Fruit fly (Drosophila melanogaster) whole organism, embryonic: ENCODE data around the gene zld.

Experiments
- CG10321 ChIP-seq: fragments of 200-800 bp; sonication (Bioruptor generic); IDR thresholded peaks from 2 replicates; pipeline ENCODE4 v1.3.6; 2022; ENCODE audit warnings: missing biosample characterization, missing genetic modification characterization
- CG13123 ChIP-seq: fragments of 200-800 bp; sonication (Bioruptor generic); optimal IDR thresholded peaks from 2 replicates; lab custom pipeline; 2016; ENCODE audit warnings: missing biosample characterization, missing genetic modification characterization
- CG13287 ChIP-seq: fragments of 200-800 bp; sonication (Bioruptor generic); IDR thresholded peaks from 2 replicates; pipeline ENCODE4 v1.3.6; 2022; ENCODE audit warnings: missing biosample characterization, missing genetic modification characterization; ENCODE audit not compliant: partially characterized antibody
- CG14965 ChIP-seq: fragments of 200-800 bp; sonication (Bioruptor generic); optimal IDR thresholded peaks from 2 replicates; lab custom pipeline; 2016; ENCODE audit warnings: missing biosample characterization, missing genetic modification characterization, borderline replicate concordance
- CG16779 ChIP-seq: fragments of 200-800 bp; sonication (Bioruptor generic); IDR thresholded peaks from 2 replicates; pipeline ENCODE4 v1.3.6; 2022; ENCODE audit warnings: missing biosample characterization, missing genetic modification characterization
- CG16863 ChIP-seq: fragments of 200-800 bp; sonication (Bioruptor generic); optimal IDR thresholded peaks from 3 replicates; lab custom pipeline; 2016; ENCODE audit warnings: missing biosample characterization, missing genetic modification characterization
- CG17385 ChIP-seq: fragments of 200-800 bp; sonication (Bioruptor generic); optimal IDR thresholded peaks from 3 replicates; lab custom pipeline; 2018; ENCODE audit warnings: missing biosample characterization, mild to moderate bottlenecking, missing genetic modification characterization
- CG17612 ChIP-seq: fragments of 200-800 bp; sonication (Bioruptor generic); IDR thresholded peaks from 2 replicates; pipeline ENCODE4 v1.3.6; 2022; ENCODE audit warnings: missing biosample characterization, missing genetic modification characterization
- CG18476 ChIP-seq: fragments of 200-800 bp; sonication (Bioruptor generic); optimal IDR thresholded peaks from 2 replicates; lab custom pipeline; 2016; ENCODE audit warnings: missing biosample characterization, mild to moderate bottlenecking, missing genetic modification characterization
- CG18619 ChIP-seq: fragments of 200-800 bp; sonication (Bioruptor generic); optimal IDR thresholded peaks from 3 replicates; lab custom pipeline; 2017; ENCODE audit warnings: missing biosample characterization, mild to moderate bottlenecking, missing genetic modification characterization
- CG30020 ChIP-seq: fragments of 200-800 bp; optimal IDR thresholded peaks from 2 replicates; lab custom pipeline; 2019; ENCODE audit warnings: missing biosample characterization, mild to moderate bottlenecking, missing genetic modification characterization, moderate library complexity
- CG3281 ChIP-seq: fragments of 200-800 bp; sonication (Bioruptor generic); optimal IDR thresholded peaks from 3 replicates; lab custom pipeline; 2017; ENCODE audit warnings: missing biosample characterization, mild to moderate bottlenecking, missing genetic modification characterization
- CG7987 ChIP-seq: fragments of 200-800 bp; sonication (Bioruptor generic); optimal IDR thresholded peaks from 2 replicates; lab custom pipeline; 2018; ENCODE audit warnings: missing biosample characterization, mild to moderate bottlenecking, missing genetic modification characterization, moderate library complexity
- CG8290 ChIP-seq, 3 experiments: fragments of 200-800 bp; sonication (Bioruptor generic); optimal IDR thresholded peaks; 2 replicates each; lab custom pipeline; 2016 to 2019; ENCODE audit warnings: missing biosample characterization in 3 of 3, missing genetic modification characterization in 3 of 3, mild to moderate bottlenecking in 2 of 3, moderate library complexity in 1 of 3
- Dll ChIP-seq: fragments of 200-800 bp; sonication (Bioruptor generic); IDR thresholded peaks from 4 replicates; pipeline ENCODE4 v1.3.6; 2022; ENCODE audit warnings: missing biosample characterization, missing genetic modification characterization; ENCODE audit not compliant: partially characterized antibody
- HLH4C ChIP-seq: fragments of 200-800 bp; sonication (Bioruptor generic); IDR thresholded peaks from 3 replicates; pipeline ENCODE4 v1.3.6; 2022; ENCODE audit warnings: missing biosample characterization, missing genetic modification characterization; ENCODE audit not compliant: partially characterized antibody
- Hr3 ChIP-seq: fragments of 200-800 bp; sonication (Bioruptor generic); optimal IDR thresholded peaks from 3 replicates; lab custom pipeline; 2016; ENCODE audit warnings: missing biosample characterization, missing genetic modification characterization
- Hr78 ChIP-seq, 2 experiments: fragments of 200-800 bp in 1 of 2; fragments of >200 bp in 1 of 2; sonication (Bioruptor generic) in 1 of 2; optimal IDR thresholded peaks; 2 replicates each; lab custom pipeline; 2017 to 2019; ENCODE audit warnings: missing biosample characterization in 2 of 2, missing genetic modification characterization in 2 of 2, mild to moderate bottlenecking in 1 of 2, moderate library complexity in 1 of 2
- Med ChIP-seq: fragments of 200-800 bp; sonication (Bioruptor generic); peaks from one replicate; lab custom pipeline; 2016; ENCODE audit warnings: missing biosample characterization, missing genetic modification characterization, mild to moderate bottlenecking, inconsistent platforms, moderate library complexity
- Oaz ChIP-seq: fragments of 200-800 bp; sonication (Bioruptor generic); IDR thresholded peaks from 2 replicates; pipeline ENCODE4 v1.3.6; 2022; ENCODE audit warnings: missing biosample characterization, missing genetic modification characterization
- Scr ChIP-seq: fragments of 200-800 bp; sonication (Bioruptor generic); IDR thresholded peaks from 2 replicates; pipeline ENCODE4 v1.3.6; 2022; ENCODE audit warnings: missing biosample characterization, missing genetic modification characterization; ENCODE audit not compliant: partially characterized antibody
- Sry-δ ChIP-seq: fragments of 200-800 bp; sonication (Bioruptor generic); optimal IDR thresholded peaks from 2 replicates; lab custom pipeline; 2016; ENCODE audit warnings: missing biosample characterization, missing genetic modification characterization
- Trl ChIP-seq, 3 experiments: fragments of >200 bp in 2 of 3; fragments of 200-800 bp in 1 of 3; sonication (Bioruptor generic) in 1 of 3; optimal IDR thresholded peaks; 2 replicates in 1 of 3; 3 replicates in 2 of 3; lab custom pipeline; 2016 to 2017; ENCODE audit warnings: missing biosample characterization in 1 of 3, missing genetic modification characterization in 1 of 3
- aop ChIP-seq: fragments of 200-800 bp; sonication (Bioruptor generic); IDR thresholded peaks from 2 replicates; pipeline ENCODE4 v1.3.6; 2022; ENCODE audit warnings: missing biosample characterization, missing genetic modification characterization
- bab2 ChIP-seq: fragments of 200-800 bp; sonication (Bioruptor generic); optimal IDR thresholded peaks from 2 replicates; lab custom pipeline; 2016; ENCODE audit warnings: missing biosample characterization, missing genetic modification characterization
- danr ChIP-seq: fragments of 200-800 bp; sonication (Bioruptor generic); IDR thresholded peaks from 2 replicates; pipeline ENCODE4 v1.3.6; 2022; ENCODE audit warnings: missing biosample characterization, missing genetic modification characterization
- dmrt11E ChIP-seq: fragments of 200-800 bp; sonication (Bioruptor generic); optimal IDR thresholded peaks from 3 replicates; lab custom pipeline; 2018; ENCODE audit warnings: missing biosample characterization, mild to moderate bottlenecking, missing genetic modification characterization, moderate library complexity
- hkb ChIP-seq, 2 experiments: fragments of 200-800 bp in 1 of 2; fragments of >200 bp in 1 of 2; sonication (Bioruptor generic) in 1 of 2; IDR thresholded peaks in 1 of 2; optimal IDR thresholded peaks in 1 of 2; 2 replicates each; pipeline versions ENCODE4 v1.3.6 to Lab custom; 2017 to 2022; ENCODE audit warnings: missing biosample characterization in 1 of 2, missing genetic modification characterization in 1 of 2
- knrl ChIP-seq: fragments of 200-800 bp; sonication (Bioruptor generic); IDR thresholded peaks from 3 replicates; pipeline ENCODE4 v1.3.6; 2022; ENCODE audit warnings: missing biosample characterization, missing genetic modification characterization; ENCODE audit not compliant: partially characterized antibody
- mam ChIP-seq: fragments of 200-800 bp; sonication (Bioruptor generic); optimal IDR thresholded peaks from 3 replicates; lab custom pipeline; 2016; ENCODE audit warnings: missing biosample characterization, missing genetic modification characterization
- phol ChIP-seq: fragments of 200-800 bp; sonication (Bioruptor generic); optimal IDR thresholded peaks from 3 replicates; lab custom pipeline; 2018; ENCODE audit warnings: missing biosample characterization, mild to moderate bottlenecking, missing genetic modification characterization, moderate library complexity
- pita ChIP-seq: fragments of 200-800 bp; sonication (Bioruptor generic); optimal IDR thresholded peaks from 2 replicates; lab custom pipeline; 2017; ENCODE audit warnings: missing biosample characterization, mild to moderate bottlenecking, missing genetic modification characterization
- pros ChIP-seq: fragments of 200-800 bp; sonication (Bioruptor generic); optimal IDR thresholded peaks from 3 replicates; lab custom pipeline; 2019; ENCODE audit warnings: missing biosample characterization, mild to moderate bottlenecking, missing genetic modification characterization, moderate library complexity
- pzg ChIP-seq: fragments of 200-800 bp; sonication (Bioruptor generic); optimal IDR thresholded peaks from 3 replicates; lab custom pipeline; 2018; ENCODE audit warnings: missing biosample characterization, mild to moderate bottlenecking, missing genetic modification characterization, moderate library complexity
- scrt ChIP-seq: fragments of 200-800 bp; sonication (Bioruptor generic); optimal IDR thresholded peaks from 2 replicates; lab custom pipeline; 2018; ENCODE audit warnings: missing biosample characterization, mild to moderate bottlenecking, missing genetic modification characterization, moderate library complexity
- seq ChIP-seq: fragments of 200-800 bp; sonication (Bioruptor generic); IDR thresholded peaks from 2 replicates; pipeline ENCODE4 v1.3.6; 2022; ENCODE audit warnings: missing biosample characterization, missing genetic modification characterization
- sisA ChIP-seq: fragments of 200-800 bp; sonication (Bioruptor generic); IDR thresholded peaks from 2 replicates; pipeline ENCODE4 v1.3.6; 2022; ENCODE audit warnings: missing biosample characterization, missing genetic modification characterization
- sqz ChIP-seq: fragments of 200-800 bp; sonication (Bioruptor generic); optimal IDR thresholded peaks from 3 replicates; lab custom pipeline; 2018; ENCODE audit warnings: missing biosample characterization, mild to moderate bottlenecking, missing genetic modification characterization
- ssp ChIP-seq: fragments of 200-800 bp; sonication (Bioruptor generic); IDR thresholded peaks from 2 replicates; pipeline ENCODE4 v1.3.6; 2022; ENCODE audit warnings: missing biosample characterization, missing genetic modification characterization
- ttk ChIP-seq: fragments of 200-800 bp; sonication (Bioruptor generic); IDR thresholded peaks from 2 replicates; pipeline ENCODE4 v2.1.2; 2022; ENCODE audit warnings: missing biosample characterization, missing genetic modification characterization
- tup ChIP-seq: fragments of 200-800 bp; sonication (Bioruptor generic); optimal IDR thresholded peaks from 2 replicates; lab custom pipeline; 2016; ENCODE audit warnings: missing biosample characterization, mild to moderate bottlenecking, missing genetic modification characterization, moderate library complexity
- unc-4 ChIP-seq: fragments of 200-800 bp; sonication (Bioruptor generic); IDR thresholded peaks from 2 replicates; pipeline ENCODE4 v1.3.6; 2022; ENCODE audit warnings: missing biosample characterization, missing genetic modification characterization; ENCODE audit not compliant: partially characterized antibody

The zld gene

DNA sequence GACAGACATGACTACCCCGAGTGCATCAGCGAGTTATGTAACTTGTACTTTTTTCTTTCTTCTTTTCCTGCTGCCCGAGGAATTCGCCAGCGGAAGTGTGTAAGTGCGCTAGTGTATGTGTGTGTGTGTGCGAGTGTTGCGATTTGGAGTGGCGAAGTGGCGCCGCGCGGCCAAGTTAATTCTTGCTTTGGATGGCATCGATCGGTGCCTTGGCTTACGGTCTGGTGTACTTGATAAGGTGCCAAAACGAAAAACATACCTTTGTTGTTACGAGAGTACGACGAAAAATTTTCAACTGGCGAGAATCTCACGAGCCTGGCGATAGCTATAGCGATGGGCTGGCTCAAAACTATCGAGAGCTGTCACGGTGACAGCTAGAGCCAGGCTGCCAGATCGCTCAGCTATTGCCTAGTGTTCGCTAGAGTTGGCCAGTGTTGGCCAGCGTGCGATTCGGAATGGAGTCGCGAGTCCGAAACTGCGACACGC, 39.3 kb downstream of the zld start, which contains the start of the genes CG18809, COX6B, CG33932 and Rpp20 (continued):
- TF ChIP-seq sisA (GFP tag; lab: Robert Waterston, UW): peak; percentile 62; the same call in 1 of the 2 replicates
- peak; percentile 21 for TF ChIP-seq Hr3 (GFP tag; lab: Kevin White, UChicago)
- TF ChIP-seq CG3281 (GFP tag; lab: Kevin White, UChicago): peak; percentile 60
- TF ChIP-seq CG13287: peak; percentile 95
- TF ChIP-seq Med: peak; percentile 96
- peak; percentile 100 for TF ChIP-seq Sry-δ
- TF ChIP-seq CG7987 (GFP tag; lab: Kevin White, UChicago): peak; percentile 11
- peak; percentile 35 for TF ChIP-seq CG13123 (GFP tag; lab: Kevin White, UChicago)
- TF ChIP-seq pita (GFP tag; lab: Kevin White, UChicago): no peak
- TF ChIP-seq dmrt11E (tag; lab: Kevin White, UChicago): no peak
- peak; percentile 92 for TF ChIP-seq Scr (GFP tag; lab: Robert Waterston, UW)
- no peak for TF ChIP-seq Hr78 (GFP tag; optimal IDR thresholded peaks at IDR 0.05; lab: Kevin White, UChicago)
- TF ChIP-seq tup (GFP tag; lab: Kevin White, UChicago): no peak
- no peak for TF ChIP-seq CG14965 (GFP tag; lab: Kevin White, UChicago)
- TF ChIP-seq CG17385 (GFP tag; lab: Kevin White, UChicago): peak; percentile 42
- no peak for TF ChIP-seq Trl (optimal IDR thresholded peaks at IDR 0.05; lab: Kevin White, UChicago)
- peak; percentile 83 for TF ChIP-seq Trl (GFP tag; optimal IDR thresholded peaks at IDR 0.05; lab: Kevin White, UChicago)

DNA sequence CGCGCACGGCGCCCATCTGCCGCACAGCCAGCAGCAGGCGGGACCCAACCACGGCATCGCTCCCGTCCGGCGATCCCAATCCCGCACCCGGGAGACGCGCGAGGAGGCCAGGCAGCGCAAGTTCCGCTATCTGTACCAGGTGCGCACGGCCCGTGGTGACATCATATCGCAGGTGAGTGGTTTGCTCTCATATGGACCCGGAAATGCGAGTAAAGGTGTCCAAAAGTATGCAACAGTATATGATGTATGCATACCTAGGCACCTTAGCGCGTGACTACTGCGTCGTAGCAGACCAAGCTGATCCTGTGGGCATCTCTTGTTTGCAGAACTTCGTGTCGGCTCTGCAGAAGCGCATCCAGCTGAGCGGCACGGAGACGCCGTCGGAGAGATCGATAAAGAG, 45.5 kb downstream of the zld start:
- TF ChIP-seq CG8290 (GFP tag; optimal IDR thresholded peaks at IDR 0.05; lab: Kevin White, UChicago) (peak; percentile 1), CG8290 (tag; optimal IDR thresholded peaks at IDR 0.05; lab: Kevin White, UChicago) (peak in 1 of 2 experiments; percentile 72), ttk (GFP tag; lab: Robert Waterston, UW) (no peak), CG13123 (GFP tag; lab: Kevin White, UChicago) (no peak), Med (peak; percentile 3), CG17612 (GFP tag; lab: Robert Waterston, UW) (peak; percentile 71; the same call in 1 of the 2 replicates), CG16779 (GFP tag; lab: Robert Waterston, UW) (0 out of 2 replicates have a peak, but pooled peaks have one; percentile 28)

DNA sequence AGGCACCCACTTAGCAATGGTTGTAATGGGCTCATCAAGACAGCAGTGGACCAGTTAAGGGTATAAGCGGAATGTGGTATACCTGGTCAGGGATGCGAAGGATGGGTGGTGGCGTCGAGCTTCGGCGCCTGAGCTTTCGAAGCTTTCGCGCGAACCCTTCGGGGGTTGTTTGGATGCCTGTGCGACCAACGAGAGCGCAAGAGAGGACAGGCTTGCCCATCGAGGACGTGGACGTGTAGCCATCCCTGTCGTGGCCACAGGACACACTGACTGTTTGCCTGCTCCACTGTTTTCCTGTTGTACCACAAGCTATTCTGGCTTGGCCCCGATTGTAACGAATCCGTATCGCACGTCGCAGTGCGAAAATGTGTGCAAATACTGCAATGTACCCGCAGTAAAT, 48.1 kb downstream of the zld start, which contains the start of gene CG14234:
Gene CG14234, plus strand, starts transcription at position 301 of the 400 bp plus-strand sequence.
- TF ChIP-seq CG18619 (GFP tag; lab: Kevin White, UChicago) (no peak), aop (GFP tag; lab: Robert Waterston, UW) (no peak), Med (peak; percentile 9), scrt (GFP tag; lab: Kevin White, UChicago) (no peak), seq (GFP tag; lab: Robert Waterston, UW) (peak; percentile 45; the same call in 1 of the 2 replicates), pzg (GFP tag; lab: Kevin White, UChicago) (peak; percentile 12), CG10321 (GFP tag; lab: Robert Waterston, UW) (peak; percentile 59; the same call in 1 of the 2 replicates), Dll (GFP tag; lab: Robert Waterston, UW) (no peak), Oaz (GFP tag; lab: Robert Waterston, UW) (no peak), hkb (optimal IDR thresholded peaks at IDR 0.05; lab: Kevin White, UChicago) (no peak), hkb (GFP tag; IDR thresholded peaks at IDR 0.05; lab: Robert Waterston, UW) (no peak), phol (tag; lab: Kevin White, UChicago) (no peak), CG16863 (GFP tag; lab: Kevin White, UChicago) (no peak)
- TF ChIP-seq, all 482 proteins: peak for 4

DNA sequence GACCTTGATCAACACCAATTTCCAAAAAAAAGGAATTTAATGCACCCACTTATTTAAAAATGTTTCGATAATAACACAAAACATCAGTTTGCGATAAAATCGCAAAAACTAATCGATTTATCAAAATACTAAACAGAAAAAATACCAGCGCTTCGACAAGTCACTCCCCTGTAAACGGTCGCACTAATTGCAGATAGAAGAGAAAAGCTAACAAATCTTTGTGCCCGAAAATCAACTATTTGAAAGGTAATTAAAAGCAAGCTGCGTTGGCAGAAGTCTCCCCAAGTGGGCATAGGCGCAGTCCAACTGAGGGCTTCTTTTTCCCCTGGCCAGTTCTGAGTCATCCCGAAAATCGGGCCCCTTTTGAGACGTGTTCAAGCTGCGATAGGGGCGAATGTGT, 52.5 kb downstream of the zld start, which contains the start of gene AP-1-2beta:
Gene AP-1-2beta, plus strand, starts transcription at position 161 of the 400 bp plus-strand sequence.
- TF ChIP-seq CG18476 (GFP tag; lab: Kevin White, UChicago): no peak
- no peak for TF ChIP-seq CG13123 (GFP tag; lab: Kevin White, UChicago)
- TF ChIP-seq danr: no peak
- TF ChIP-seq CG17612 (GFP tag; lab: Robert Waterston, UW): no peak
- TF ChIP-seq CG30020: peak; percentile 28
- no peak for TF ChIP-seq bab2
- no peak for TF ChIP-seq ssp (GFP tag; lab: Robert Waterston, UW)
- TF ChIP-seq Dll (GFP tag; lab: Robert Waterston, UW): 0 out of 4 replicates have a peak, but pooled peaks have one; percentile 48
- no peak for TF ChIP-seq mam (GFP tag; lab: Kevin White, UChicago)
- peak; percentile 71 for TF ChIP-seq HLH4C (GFP tag; lab: Robert Waterston, UW)
- TF ChIP-seq sqz (GFP tag; lab: Kevin White, UChicago): no peak
- no peak for TF ChIP-seq knrl (GFP tag; lab: Robert Waterston, UW)
- 0 out of 2 replicates have a peak, but pooled peaks have one; percentile 40 for TF ChIP-seq unc-4 (GFP tag; lab: Robert Waterston, UW)
- no peak for TF ChIP-seq pros (GFP tag; lab: Kevin White, UChicago)
